Fruit fly (Drosophila melanogaster): ENCODE measurements around the gene hid.

- TF ChIP-seq pb (GFP tag; optimal IDR thresholded peaks at IDR 0.05) = no peak
- TF ChIP-seq Gug (GFP tag; IDR thresholded peaks at IDR 0.05) = no peak
- no peak for TF ChIP-seq zfh2 (GFP tag; optimal IDR thresholded peaks at IDR 0.05)
- no peak for TF ChIP-seq CG7357 (GFP tag; IDR thresholded peaks at IDR 0.05)
- no peak for TF ChIP-seq danr (GFP tag; IDR thresholded peaks at IDR 0.05)
Measured at dm6 chr3L:18181900-18182299, 3.5 kb downstream of the hid start.

Data from whole organism, embryonic.